Fruit fly (Drosophila melanogaster) whole organism, pupa: ENCODE data around the gene eIF2gamma.

Experiments used
- CG10348 ChIP-seq: fragments of 200-800 bp; sonication (Bioruptor generic); IDR thresholded peaks from 2 replicates; pipeline ENCODE4 v1.3.6; 2022; ENCODE audit warnings: missing biosample characterization, missing genetic modification characterization
- CG12605 ChIP-seq: fragments of 200-800 bp; sonication (Bioruptor generic); IDR thresholded peaks from 2 replicates; pipeline ENCODE4 v1.3.6; 2022; ENCODE audit warnings: missing biosample characterization, missing genetic modification characterization
- CG14655 ChIP-seq: fragments of 200-800 bp; sonication (Bioruptor generic); optimal IDR thresholded peaks from 3 replicates; lab custom pipeline; 2017; ENCODE audit warnings: mild to moderate bottlenecking, missing biosample characterization, missing genetic modification reagents, missing genetic modification characterization
- CG15710 ChIP-seq: fragments of 200-800 bp; sonication (Bioruptor generic); optimal IDR thresholded peaks from 2 replicates; lab custom pipeline; 2018; ENCODE audit warnings: missing biosample characterization, mild to moderate bottlenecking, missing genetic modification characterization, moderate library complexity
- CG34367 ChIP-seq: fragments of 200-800 bp; sonication (Bioruptor generic); optimal IDR thresholded peaks from 2 replicates; lab custom pipeline; 2018; ENCODE audit warnings: missing biosample characterization, mild to moderate bottlenecking, missing genetic modification characterization
- CG4496 ChIP-seq: fragments of 200-800 bp; sonication (Bioruptor generic); IDR thresholded peaks from 3 replicates; pipeline ENCODE4 v1.3.6; 2022; ENCODE audit warnings: missing biosample characterization, missing genetic modification characterization
- CG8159 ChIP-seq: fragments of 200-800 bp; sonication (Bioruptor generic); optimal IDR thresholded peaks from 3 replicates; lab custom pipeline; 2018; ENCODE audit warnings: missing biosample characterization, mild to moderate bottlenecking, missing genetic modification characterization, moderate library complexity
- D1 ChIP-seq: fragments of 200-800 bp; sonication (Bioruptor generic); optimal IDR thresholded peaks from 2 replicates; lab custom pipeline; 2018; ENCODE audit warnings: missing biosample characterization, mild to moderate bottlenecking, missing genetic modification characterization, moderate library complexity
- EcR ChIP-seq: fragments of 200-800 bp; sonication (Bioruptor generic); optimal IDR thresholded peaks from 3 replicates; lab custom pipeline; 2019; ENCODE audit warnings: missing biosample characterization, missing genetic modification characterization, mild to moderate bottlenecking, moderate library complexity, missing genetic modification reagents
- Ets98B ChIP-seq: fragments of 200-800 bp; sonication (Bioruptor generic); IDR thresholded peaks from 2 replicates; pipeline ENCODE4 v1.3.6; 2022; ENCODE audit warnings: missing biosample characterization, missing genetic modification characterization
- Pif1A ChIP-seq: fragments of 200-800 bp; sonication (Bioruptor generic); optimal IDR thresholded peaks from 3 replicates; lab custom pipeline; 2016; ENCODE audit warnings: missing biosample characterization, missing genetic modification characterization
- fd96Ca ChIP-seq: fragments of 200-800 bp; sonication (Bioruptor generic); IDR thresholded peaks from 3 replicates; pipeline ENCODE4 v1.3.6; 2022; ENCODE audit warnings: missing biosample characterization, missing genetic modification characterization
- gl ChIP-seq: fragments of 200-800 bp; sonication (Bioruptor generic); optimal IDR thresholded peaks from 2 replicates; lab custom pipeline; 2018; ENCODE audit warnings: missing biosample characterization, mild to moderate bottlenecking, missing genetic modification characterization

- TF ChIP-seq EcR (GFP tag; lab: Kevin White, UChicago) (no peak), CG34367 (tag; lab: Kevin White, UChicago) (no peak), Pif1A (no peak), CG15710 (tag; lab: Kevin White, UChicago) (no peak), CG12605 (no peak), CG4496 (GFP tag; lab: Robert Waterston, UW) (no peak), fd96Ca (GFP tag; lab: Robert Waterston, UW) (no peak), CG8159 (tag; lab: Kevin White, UChicago) (no peak), CG10348 (no peak), gl (tag; lab: Kevin White, UChicago) (no peak), D1 (tag; lab: Kevin White, UChicago) (no peak), CG14655 (GFP tag; lab: Kevin White, UChicago) (no peak), Ets98B (GFP tag; lab: Robert Waterston, UW) (no peak)
Observed at dm6 chr3R:15249735-15250134, 13.5 kb downstream of the eIF2gamma start, which contains the start of gene CG42404.
